7 fruit fly cellular contexts compared by ENCODE assay signal in genomic region chr3L:2552844-2553839, dm6.
TF ChIP-seq lines count a peak whose summit lies in the region.

No protein-coding gene starts in this region.

- no peak for TF ChIP-seq CTCF in whole organism, embryonic (GFP tag; optimal IDR thresholded peaks at IDR 0.05; lab: Kevin White, UChicago)

TF ChIP-seq in Kc167, 6 proteins besides CTCF, POLR2A, EP300 and RAD21:
- TF ChIP-seq h (optimal IDR thresholded peaks at IDR 0.05; lab: Kevin White, UChicago) (no peak), ttk (optimal IDR thresholded peaks at IDR 0.05; lab: Kevin White, UChicago) (no peak), Myc (optimal IDR thresholded peaks at IDR 0.05; lab: Kevin White, UChicago) (no peak), psq (optimal IDR thresholded peaks at IDR 0.05; lab: Kevin White, UChicago) (peak; percentile 66), Sin3A (optimal IDR thresholded peaks at IDR 0.05; lab: Kevin White, UChicago) (no peak), insv (optimal IDR thresholded peaks at IDR 0.05; lab: Kevin White, UChicago) (no peak)

TF ChIP-seq in whole organism, 6 proteins besides CTCF, POLR2A, EP300 and RAD21:
- TF ChIP-seq psq (optimal IDR thresholded peaks at IDR 0.05; lab: Kevin White, UChicago) (no peak), CG8478 (optimal IDR thresholded peaks at IDR 0.05; lab: Kevin White, UChicago) (no peak), usp (GFP tag; optimal IDR thresholded peaks at IDR 0.05; lab: Kevin White, UChicago) (no peak), Dll (optimal IDR thresholded peaks at IDR 0.05; lab: Kevin White, UChicago) (no peak), pan (optimal IDR thresholded peaks at IDR 0.05; lab: Kevin White, UChicago) (peak; percentile 47)

TF ChIP-seq in whole organism, adult, 20 proteins besides CTCF, POLR2A, EP300 and RAD21 (continues in another document):
- peak; percentile 99 for TF ChIP-seq pad (GFP tag; optimal IDR thresholded peaks at IDR 0.05; lab: Kevin White, UChicago)
- TF ChIP-seq Hr96 (GFP tag; optimal IDR thresholded peaks at IDR 0.05; lab: Kevin White, UChicago): no peak
- TF ChIP-seq kay (GFP tag; lab: Kevin White, UChicago; ENCODE audit: borderline replicate concordance): no peak
- no peak for TF ChIP-seq cnc (optimal IDR thresholded peaks at IDR 0.05; lab: Kevin White, UChicago)
- no peak for TF ChIP-seq CG33017 (tag; optimal IDR thresholded peaks at IDR 0.05; lab: Kevin White, UChicago)
- peak; percentile 91 for TF ChIP-seq ovo (GFP tag; optimal IDR thresholded peaks at IDR 0.05; lab: Kevin White, UChicago)
- no peak for TF ChIP-seq cic (GFP tag; optimal IDR thresholded peaks at IDR 0.05; lab: Kevin White, UChicago)
- TF ChIP-seq CG7101 (tag; optimal IDR thresholded peaks at IDR 0.05; lab: Kevin White, UChicago): no peak
- TF ChIP-seq CG12768 (GFP tag; optimal IDR thresholded peaks at IDR 0.05; lab: Kevin White, UChicago): peak; percentile 4
- no peak for TF ChIP-seq bab1 (GFP tag; optimal IDR thresholded peaks at IDR 0.05; lab: Kevin White, UChicago)
- TF ChIP-seq CG11617 (GFP tag; optimal IDR thresholded peaks at IDR 0.05; lab: Kevin White, UChicago): peak; percentile 1
- no peak for TF ChIP-seq Crg-1 (GFP tag; optimal IDR thresholded peaks at IDR 0.05; lab: Kevin White, UChicago)
- TF ChIP-seq Mnt (GFP tag; optimal IDR thresholded peaks at IDR 0.05; lab: Kevin White, UChicago): no peak
- no peak for TF ChIP-seq toe (GFP tag; optimal IDR thresholded peaks at IDR 0.05; lab: Kevin White, UChicago)
- no peak for TF ChIP-seq CG14711 (tag; optimal IDR thresholded peaks at IDR 0.05; lab: Kevin White, UChicago)
- TF ChIP-seq CG5204 (GFP tag; optimal IDR thresholded peaks at IDR 0.05; lab: Kevin White, UChicago): no peak
- no peak for TF ChIP-seq Clk (GFP tag; optimal IDR thresholded peaks at IDR 0.05; lab: Kevin White, UChicago)

TF ChIP-seq in whole organism, embryonic, 481 proteins besides CTCF, POLR2A, EP300 and RAD21 (continues in another document):
- TF ChIP-seq cad (GFP tag; optimal IDR thresholded peaks at IDR 0.05; lab: Kevin White, UChicago): no peak
- TF ChIP-seq ewg (GFP tag; optimal IDR thresholded peaks at IDR 0.05; lab: Kevin White, UChicago): peak; percentile 66
- 0 out of 3 replicates have a peak, but pooled peaks have one; percentile 10 for TF ChIP-seq CG17361 (GFP tag; IDR thresholded peaks at IDR 0.05; lab: Robert Waterston, UW)
- TF ChIP-seq CG7357 (GFP tag; IDR thresholded peaks at IDR 0.05; lab: Robert Waterston, UW): no peak
- no peak for TF ChIP-seq Myb (GFP tag; optimal IDR thresholded peaks at IDR 0.05; lab: Kevin White, UChicago)
- no peak for TF ChIP-seq Abd-B (GFP tag; optimal IDR thresholded peaks at IDR 0.05; lab: Kevin White, UChicago)
- TF ChIP-seq CG8281 (tag; optimal IDR thresholded peaks at IDR 0.05; lab: Kevin White, UChicago): no peak
- TF ChIP-seq CHES-1-like (GFP tag; optimal IDR thresholded peaks at IDR 0.05; lab: Kevin White, UChicago): no peak
- TF ChIP-seq gce (GFP tag; IDR thresholded peaks at IDR 0.05; lab: Robert Waterston, UW): no peak
- peak; percentile 24 for TF ChIP-seq CG15479 (GFP tag; optimal IDR thresholded peaks at IDR 0.05; lab: Kevin White, UChicago)
- TF ChIP-seq bsh (GFP tag; optimal IDR thresholded peaks at IDR 0.05; lab: Kevin White, UChicago): peak in 1 of 2 experiments; percentile 60
- TF ChIP-seq sens-2 (GFP tag; IDR thresholded peaks at IDR 0.05; lab: Robert Waterston, UW): 0 out of 2 replicates have a peak, but pooled peaks have one; percentile 0
- no peak for TF ChIP-seq CG42726 (GFP tag; IDR thresholded peaks at IDR 0.05; lab: Robert Waterston, UW; ENCODE audit: partially characterized antibody)
- TF ChIP-seq Aef1 (GFP tag; IDR thresholded peaks at IDR 0.05; lab: Robert Waterston, UW): no peak; the same call in 2 of the 3 replicates
- TF ChIP-seq CG18262 (tag; optimal IDR thresholded peaks at IDR 0.05; lab: Kevin White, UChicago): no peak
- no peak for TF ChIP-seq Hey (tag; optimal IDR thresholded peaks at IDR 0.05; lab: Kevin White, UChicago)
- peak; percentile 27 for TF ChIP-seq sens (GFP tag; lab: Kevin White, UChicago)

TF ChIP-seq in whole organism, prepupa, 60 proteins besides CTCF, POLR2A, EP300 and RAD21 (continues in another document):
- TF ChIP-seq CG8119 (GFP tag; IDR thresholded peaks at IDR 0.05; lab: Robert Waterston, UW) (peak; percentile 78), Ets96B (tag; optimal IDR thresholded peaks at IDR 0.05; lab: Kevin White, UChicago) (peak; percentile 65), CG11762 (GFP tag; optimal IDR thresholded peaks at IDR 0.05; lab: Kevin White, UChicago; ENCODE audit: insufficient read depth) (peak; percentile 23), vri (GFP tag; optimal IDR thresholded peaks at IDR 0.05; lab: Kevin White, UChicago) (peak; percentile 49), CG34406 (GFP tag; optimal IDR thresholded peaks at IDR 0.05; lab: Kevin White, UChicago) (no peak), Sox15 (GFP tag; optimal IDR thresholded peaks at IDR 0.05; lab: Kevin White, UChicago) (no peak), CG9139 (GFP tag; optimal IDR thresholded peaks at IDR 0.05; lab: Kevin White, UChicago) (peak; percentile 82), Hr4 (GFP tag; optimal IDR thresholded peaks at IDR 0.05; lab: Kevin White, UChicago) (no peak), ss (GFP tag; optimal IDR thresholded peaks at IDR 0.05; lab: Kevin White, UChicago) (peak; percentile 57 to 71), Blimp-1 (GFP tag; optimal IDR thresholded peaks at IDR 0.05; lab: Kevin White, UChicago) (peak; percentile 55), Eip93F (GFP tag; optimal IDR thresholded peaks at IDR 0.05; lab: Kevin White, UChicago) (no peak), CG3032 (tag; optimal IDR thresholded peaks at IDR 0.05; lab: Kevin White, UChicago) (peak; percentile 66), Hr38 (GFP tag; optimal IDR thresholded peaks at IDR 0.05; lab: Kevin White, UChicago) (no peak), net (GFP tag; optimal IDR thresholded peaks at IDR 0.05; lab: Kevin White, UChicago) (peak; percentile 50), CG6163 (GFP tag; IDR thresholded peaks at IDR 0.05; lab: Robert Waterston, UW) (peak; percentile 90), achi (GFP tag; optimal IDR thresholded peaks at IDR 0.05; lab: Kevin White, UChicago) (no peak), cyc (GFP tag; optimal IDR thresholded peaks at IDR 0.05; lab: Kevin White, UChicago) (no peak), CG3919 (GFP tag; optimal IDR thresholded peaks at IDR 0.05; lab: Kevin White, UChicago) (no peak)

TF ChIP-seq in whole organism, pupa, 21 proteins besides CTCF, POLR2A, EP300 and RAD21 (continues in another document):
- TF ChIP-seq CG13204 (GFP tag; optimal IDR thresholded peaks at IDR 0.05; lab: Kevin White, UChicago) (peak; percentile 80), Pif1A (GFP tag; optimal IDR thresholded peaks at IDR 0.05; lab: Kevin White, UChicago) (peak; percentile 27), CG32121 (GFP tag; IDR thresholded peaks at IDR 0.05; lab: Robert Waterston, UW) (peak; percentile 57; the same call in 1 of the 2 replicates), CG17806 (tag; optimal IDR thresholded peaks at IDR 0.05; lab: Kevin White, UChicago) (peak; percentile 43), CG12605 (GFP tag; IDR thresholded peaks at IDR 0.05; lab: Robert Waterston, UW) (peak; percentile 91), CG9948 (tag; optimal IDR thresholded peaks at IDR 0.05; lab: Kevin White, UChicago) (peak; percentile 23), CG4496 (GFP tag; IDR thresholded peaks at IDR 0.05; lab: Robert Waterston, UW) (peak; percentile 82), CG10348 (GFP tag; IDR thresholded peaks at IDR 0.05; lab: Robert Waterston, UW) (no peak), D1 (tag; optimal IDR thresholded peaks at IDR 0.05; lab: Kevin White, UChicago) (no peak), Snoo (tag; optimal IDR thresholded peaks at IDR 0.05; lab: Kevin White, UChicago) (peak; percentile 56), CG15710 (tag; optimal IDR thresholded peaks at IDR 0.05; lab: Kevin White, UChicago) (peak; percentile 73), fd96Ca (GFP tag; IDR thresholded peaks at IDR 0.05; lab: Robert Waterston, UW) (no peak; the same call in 1 of the 3 replicates), rn (GFP tag; IDR thresholded peaks at IDR 0.05; lab: Robert Waterston, UW) (peak; percentile 43; the same call in 1 of the 2 replicates), CG8159 (tag; optimal IDR thresholded peaks at IDR 0.05; lab: Kevin White, UChicago) (peak; percentile 30), CG34367 (tag; optimal IDR thresholded peaks at IDR 0.05; lab: Kevin White, UChicago) (peak; percentile 78), gl (tag; optimal IDR thresholded peaks at IDR 0.05; lab: Kevin White, UChicago) (peak; percentile 91), Pif1B (GFP tag; optimal IDR thresholded peaks at IDR 0.05; lab: Kevin White, UChicago) (peak; percentile 12), Ets98B (GFP tag; IDR thresholded peaks at IDR 0.05; lab: Robert Waterston, UW) (peak; percentile 75)

TF ChIP-seq in whole organism, wandering third instar larva, 38 proteins besides CTCF, POLR2A, EP300 and RAD21:
- TF ChIP-seq dsf (GFP tag; optimal IDR thresholded peaks at IDR 0.05; lab: Kevin White, UChicago; ENCODE audit: borderline replicate concordance) (no peak), N (GFP tag; optimal IDR thresholded peaks at IDR 0.05; lab: Kevin White, UChicago) (no peak), jim (GFP tag; optimal IDR thresholded peaks at IDR 0.05; lab: Kevin White, UChicago) (peak; percentile 64), Sp1 (GFP tag; optimal IDR thresholded peaks at IDR 0.05; lab: Kevin White, UChicago) (peak; percentile 19), Rel (GFP tag; optimal IDR thresholded peaks at IDR 0.05; lab: Kevin White, UChicago) (peak; percentile 5), Rel (tag; optimal IDR thresholded peaks at IDR 0.05; lab: Kevin White, UChicago) (peak; percentile 24), psq (GFP tag; optimal IDR thresholded peaks at IDR 0.05; lab: Kevin White, UChicago) (peak; percentile 67), Dif (GFP tag; optimal IDR thresholded peaks at IDR 0.05; lab: Kevin White, UChicago; ENCODE audit: partially characterized antibody) (peak; percentile 14), Dfd (GFP tag; optimal IDR thresholded peaks at IDR 0.05; lab: Kevin White, UChicago) (no peak)
TF ChIP-seq in whole organism, wandering third instar larva: peak in this region for 5.
